Worm (Caenorhabditis elegans): ENCODE results near the gene cnc-9.

The cnc-9 gene

DNA sequence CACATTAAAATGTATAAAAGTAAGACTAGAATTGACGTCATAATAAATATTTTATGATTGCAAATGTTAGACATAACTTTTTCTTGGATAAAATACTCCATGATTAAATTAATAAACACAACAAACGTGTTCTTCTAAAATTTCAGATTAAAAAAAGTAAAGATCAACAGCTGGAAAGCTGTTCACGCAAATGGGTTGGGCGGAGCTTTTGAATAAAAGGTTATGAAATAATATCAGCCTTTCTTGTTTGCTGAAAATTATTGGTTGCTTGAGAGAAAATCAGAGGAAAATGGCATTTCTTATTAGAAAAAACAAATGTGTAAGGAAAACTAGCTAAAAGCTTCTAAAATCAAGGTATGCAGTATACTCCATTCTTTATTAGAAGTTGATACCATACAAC is 12.2 kb downstream of the cnc-9 start, which contains the start of gene C02H6.3:
TSS of gene C02H6.3 (minus strand) at position 101 of the 400 bp plus-strand sequence.
- TF ChIP-seq ceh-19 (GFP tag; optimal IDR thresholded peaks at IDR 0.05), result no peak
- TF ChIP-seq nfya-1 (tag; optimal IDR thresholded peaks at IDR 0.05), result no peak
- no peak for TF ChIP-seq eyg-1 (tag; optimal IDR thresholded peaks at IDR 0.05)
- TF ChIP-seq fkh-10 (GFP tag; optimal IDR thresholded peaks at IDR 0.05), result no peak
- no peak for TF ChIP-seq K09A11.1 (tag; optimal IDR thresholded peaks at IDR 0.05; ENCODE audit: insufficient read depth)
- TF ChIP-seq gmeb-2 (tag; optimal IDR thresholded peaks at IDR 0.05), result no peak
- TF ChIP-seq tbx-7 (tag; optimal IDR thresholded peaks at IDR 0.05), result no peak
- TF ChIP-seq hlh-30 (tag; optimal IDR thresholded peaks at IDR 0.05; ENCODE audit: insufficient read depth), result no peak
- no peak for TF ChIP-seq ztf-16 (tag; optimal IDR thresholded peaks at IDR 0.05)
- TF ChIP-seq fax-1 (tag; optimal IDR thresholded peaks at IDR 0.05), result no peak
- TF ChIP-seq che-1 (tag; optimal IDR thresholded peaks at IDR 0.05), result no peak
- TF ChIP-seq ttx-3 (tag; optimal IDR thresholded peaks at IDR 0.05), result no peak
- TF ChIP-seq dve-1 (tag; optimal IDR thresholded peaks at IDR 0.05), result no peak
- no peak for TF ChIP-seq unc-3 (GFP tag; conservative IDR thresholded peaks at IDR 0.05)
- no peak for TF ChIP-seq unc-3 (tag; optimal IDR thresholded peaks at IDR 0.05)

DNA sequence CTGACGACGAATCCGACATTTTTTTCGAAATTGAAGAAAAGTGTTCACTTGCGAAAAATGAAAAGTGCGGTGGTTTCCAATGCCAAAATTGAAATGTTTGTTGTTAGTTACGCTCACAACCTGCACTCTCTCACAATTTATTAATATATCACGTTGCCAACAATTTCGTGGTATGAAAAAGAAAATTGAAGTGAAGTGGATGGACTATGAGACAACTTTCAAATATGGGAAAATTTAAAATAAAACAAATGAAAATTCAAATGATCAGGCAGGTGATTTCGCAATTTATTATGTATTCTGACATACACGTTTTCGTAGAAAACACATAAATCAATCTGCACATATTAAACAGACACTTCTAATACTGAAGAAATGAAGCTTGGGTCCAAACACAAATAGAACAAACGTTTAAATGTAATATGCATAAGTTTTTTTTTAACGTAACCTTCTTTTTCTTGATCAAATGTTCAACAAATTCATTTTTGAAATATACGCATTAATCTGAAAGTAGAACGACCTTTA is 13.9 kb downstream of the cnc-9 start, which contains the start of gene srp-6:
TSS of gene srp-6 (minus strand) at position 51 of the 522 bp plus-strand sequence.
- TF ChIP-seq syd-9 (tag; optimal IDR thresholded peaks at IDR 0.05) (no peak), pax-1 (tag; optimal IDR thresholded peaks at IDR 0.05) (no peak), pha-4 (tag; optimal IDR thresholded peaks at IDR 0.05) (no peak), nhr-11 (tag; optimal IDR thresholded peaks at IDR 0.05) (no peak), mec-3 (tag; optimal IDR thresholded peaks at IDR 0.05; ENCODE audit: borderline replicate concordance) (no peak), lim-6 (tag; optimal IDR thresholded peaks at IDR 0.05) (no peak), ceh-6 (GFP tag; optimal IDR thresholded peaks at IDR 0.05) (no peak), ceh-48 (tag; optimal IDR thresholded peaks at IDR 0.05) (no peak), K02D7.2 (tag; optimal IDR thresholded peaks at IDR 0.05) (no peak), ama-1 (optimal IDR thresholded peaks at IDR 0.05) (no peak), hlh-15 (tag; optimal IDR thresholded peaks at IDR 0.05) (no peak), F13H6.1 (tag; optimal IDR thresholded peaks at IDR 0.05) (no peak), hlh-8 (tag; optimal IDR thresholded peaks at IDR 0.05) (no peak), nfya-1 (tag; optimal IDR thresholded peaks at IDR 0.05) (no peak)

DNA sequence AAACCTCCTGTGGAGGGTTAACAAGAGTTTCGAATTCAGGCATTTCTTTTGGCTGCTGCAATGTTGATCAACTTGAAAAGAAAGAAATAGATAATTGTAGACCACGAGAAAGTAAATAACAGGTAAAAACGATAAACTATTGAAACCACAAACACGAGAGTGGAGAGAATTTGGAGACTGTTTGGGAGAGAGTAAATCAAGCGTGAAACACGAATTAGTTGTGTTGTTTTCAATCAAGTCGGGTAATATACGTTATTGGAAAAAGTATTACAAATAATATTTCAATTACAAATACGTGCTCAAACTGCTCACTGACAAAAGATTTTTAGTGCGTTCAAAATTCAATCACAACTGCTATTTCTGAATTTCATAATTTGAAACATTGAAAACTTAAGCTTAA is 19.0 kb downstream of the cnc-9 start, which contains the start of gene C03G6.17:
TSS of gene C03G6.17 (minus strand) at position 101 of the 400 bp plus-strand sequence.
- TF ChIP-seq lim-6 (tag; optimal IDR thresholded peaks at IDR 0.05), result no peak
- no peak for TF ChIP-seq ttx-3 (tag; optimal IDR thresholded peaks at IDR 0.05)
- no peak for TF ChIP-seq ceh-6 (GFP tag; optimal IDR thresholded peaks at IDR 0.05)
- TF ChIP-seq ceh-2 (tag; optimal IDR thresholded peaks at IDR 0.05), result no peak
- TF ChIP-seq hlh-6 (tag; optimal IDR thresholded peaks at IDR 0.05), result no peak
- no peak for TF ChIP-seq mec-3 (tag; optimal IDR thresholded peaks at IDR 0.05; ENCODE audit: borderline replicate concordance)
- no peak for TF ChIP-seq ceh-19 (GFP tag; optimal IDR thresholded peaks at IDR 0.05)
- TF ChIP-seq ceh-31 (tag; optimal IDR thresholded peaks at IDR 0.05), result no peak
- no peak for TF ChIP-seq pqm-1 (tag; optimal IDR thresholded peaks at IDR 0.05)
- TF ChIP-seq sox-2 (GFP tag; IDR thresholded peaks at IDR 0.05), result no peak
- no peak for TF ChIP-seq ceh-14 (tag; optimal IDR thresholded peaks at IDR 0.05)
- TF ChIP-seq hlh-13 (GFP tag; optimal IDR thresholded peaks at IDR 0.05), result no peak
- no peak for TF ChIP-seq pha-2 (tag; optimal IDR thresholded peaks at IDR 0.05)
- TF ChIP-seq F13H6.1 (tag; optimal IDR thresholded peaks at IDR 0.05), result no peak

DNA sequence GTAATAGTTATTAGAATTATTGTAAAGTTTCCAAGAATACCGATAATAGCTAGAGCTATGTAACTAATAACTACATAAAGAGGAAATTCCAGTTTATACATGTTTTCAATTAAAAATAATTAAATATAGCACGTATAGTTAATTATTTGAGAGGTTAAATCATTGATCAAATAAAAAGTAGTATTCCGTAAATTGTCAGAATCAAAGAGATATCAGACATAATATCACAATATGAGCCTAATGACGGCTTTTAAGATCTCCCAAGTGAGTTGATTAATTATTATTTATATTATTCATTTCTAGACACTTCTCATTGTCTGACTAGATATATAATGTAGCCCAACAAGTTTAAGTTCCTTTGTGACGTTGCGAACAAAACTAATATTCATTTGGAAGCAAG is 20.6 kb downstream of the cnc-9 start, which contains the start of gene srsx-24:
TSS of gene srsx-24 (minus strand) at position 101 of the 400 bp plus-strand sequence.
- TF ChIP-seq ceh-24 (tag; optimal IDR thresholded peaks at IDR 0.05), result no peak
- TF ChIP-seq ahr-1 (tag; optimal IDR thresholded peaks at IDR 0.05), result no peak
- no peak for TF ChIP-seq nhr-232 (tag; optimal IDR thresholded peaks at IDR 0.05)
- no peak for TF ChIP-seq ama-1 (optimal IDR thresholded peaks at IDR 0.05)
- TF ChIP-seq ztf-16 (tag; optimal IDR thresholded peaks at IDR 0.05), result no peak
- no peak for TF ChIP-seq ets-4 (tag; optimal IDR thresholded peaks at IDR 0.05)
- TF ChIP-seq hlh-30 (tag; optimal IDR thresholded peaks at IDR 0.05; ENCODE audit: insufficient read depth), result no peak
- TF ChIP-seq unc-3 (GFP tag; conservative IDR thresholded peaks at IDR 0.05), result no peak
- TF ChIP-seq unc-3 (tag; optimal IDR thresholded peaks at IDR 0.05), result no peak
- TF ChIP-seq rnt-1 (tag; optimal IDR thresholded peaks at IDR 0.05), result no peak
